Worm (Caenorhabditis elegans): ENCODE results near the gene R04E5.9.

The R04E5.9 gene

ce11 chrX:8800983-8801382 is 10.0 kb downstream of the R04E5.9 start:
- TF ChIP-seq skn-1 (tag; optimal IDR thresholded peaks at IDR 0.05) (no peak), nhr-77 (tag; optimal IDR thresholded peaks at IDR 0.05) (no peak), elt-1 (tag; optimal IDR thresholded peaks at IDR 0.05) (no peak), F13H6.1 (tag; optimal IDR thresholded peaks at IDR 0.05) (no peak), nhr-129 (tag; optimal IDR thresholded peaks at IDR 0.05) (no peak), mdl-1 (tag; optimal IDR thresholded peaks at IDR 0.05) (peak in 1 of 2 experiments; percentile 7), nhr-6 (tag; optimal IDR thresholded peaks at IDR 0.05) (no peak), fos-1 (tag; optimal IDR thresholded peaks at IDR 0.05) (no peak), lsy-2 (tag; optimal IDR thresholded peaks at IDR 0.05) (peak in 1 of 2 experiments; percentile 40), C34F6.9 (tag; optimal IDR thresholded peaks at IDR 0.05) (peak; percentile 20), egl-27 (tag; optimal IDR thresholded peaks at IDR 0.05) (peak; percentile 32), nhr-23 (tag; optimal IDR thresholded peaks at IDR 0.05) (no peak), ceh-16 (tag; optimal IDR thresholded peaks at IDR 0.05) (no peak), lin-13 (GFP tag; optimal IDR thresholded peaks at IDR 0.05) (no peak), ztf-1 (GFP tag; conservative IDR thresholded peaks at IDR 0.05) (no peak), ama-1 (optimal IDR thresholded peaks at IDR 0.05) (no peak), sma-9 (GFP tag; optimal IDR thresholded peaks at IDR 0.05) (peak; percentile 46), sma-9 (tag; optimal IDR thresholded peaks at IDR 0.05) (no peak), nhr-237 (tag; optimal IDR thresholded peaks at IDR 0.05) (no peak), ztf-4 (tag; optimal IDR thresholded peaks at IDR 0.05) (no peak), mbf-1 (tag; optimal IDR thresholded peaks at IDR 0.05) (no peak), peb-1 (tag; optimal IDR thresholded peaks at IDR 0.05) (no peak), ZK546.5 (tag; optimal IDR thresholded peaks at IDR 0.05) (no peak), nhr-21 (tag; optimal IDR thresholded peaks at IDR 0.05) (no peak), snpc-4 (tag; optimal IDR thresholded peaks at IDR 0.05) (no peak), ztf-11 (tag; optimal IDR thresholded peaks at IDR 0.05) (no peak)

- TF ChIP-seq snpc-4 (tag; optimal IDR thresholded peaks at IDR 0.05) = no peak
- no peak for TF ChIP-seq egl-27 (tag; optimal IDR thresholded peaks at IDR 0.05)
- no peak for TF ChIP-seq ztf-11 (tag; optimal IDR thresholded peaks at IDR 0.05)
- TF ChIP-seq elt-3 (tag; optimal IDR thresholded peaks at IDR 0.05) = no peak
- no peak for TF ChIP-seq skn-1 (tag; optimal IDR thresholded peaks at IDR 0.05)
- no peak for TF ChIP-seq nhr-6 (tag; optimal IDR thresholded peaks at IDR 0.05)
- TF ChIP-seq nhr-23 (tag; optimal IDR thresholded peaks at IDR 0.05) = no peak
- no peak for TF ChIP-seq C34F6.9 (tag; optimal IDR thresholded peaks at IDR 0.05)
- TF ChIP-seq ceh-16 (tag; optimal IDR thresholded peaks at IDR 0.05) = no peak
- TF ChIP-seq unc-55 (GFP tag; optimal IDR thresholded peaks at IDR 0.05) = no peak
- TF ChIP-seq mdl-1 (tag; optimal IDR thresholded peaks at IDR 0.05) = no peak
- TF ChIP-seq nhr-129 (tag; optimal IDR thresholded peaks at IDR 0.05) = no peak
- no peak for TF ChIP-seq lin-39 (tag; optimal IDR thresholded peaks at IDR 0.05)
- TF ChIP-seq nhr-11 (tag; optimal IDR thresholded peaks at IDR 0.05) = no peak
- no peak for TF ChIP-seq ztf-1 (GFP tag; conservative IDR thresholded peaks at IDR 0.05)
- TF ChIP-seq nhr-25 (tag; optimal IDR thresholded peaks at IDR 0.05) = no peak
- no peak for TF ChIP-seq crh-2 (tag; optimal IDR thresholded peaks at IDR 0.05)
Measured at ce11 chrX:8800355-8800754, 10.6 kb downstream of the R04E5.9 start.

ce11 chrX:8799925-8800324 is 11.0 kb downstream of the R04E5.9 start:
- TF ChIP-seq nhr-25 (tag; optimal IDR thresholded peaks at IDR 0.05) (no peak), blmp-1 (tag; optimal IDR thresholded peaks at IDR 0.05; ENCODE audit: insufficient read depth) (no peak), lin-39 (tag; optimal IDR thresholded peaks at IDR 0.05) (no peak), nhr-237 (tag; optimal IDR thresholded peaks at IDR 0.05) (no peak), R02D3.7 (tag; optimal IDR thresholded peaks at IDR 0.05) (no peak), egl-27 (tag; optimal IDR thresholded peaks at IDR 0.05) (no peak), gmeb-1 (tag; optimal IDR thresholded peaks at IDR 0.05) (no peak), mab-5 (tag; optimal IDR thresholded peaks at IDR 0.05) (no peak), zag-1 (tag; optimal IDR thresholded peaks at IDR 0.05) (no peak), nhr-23 (tag; optimal IDR thresholded peaks at IDR 0.05) (no peak), sma-9 (GFP tag; optimal IDR thresholded peaks at IDR 0.05) (no peak), sma-9 (tag; optimal IDR thresholded peaks at IDR 0.05) (no peak)

DNA sequence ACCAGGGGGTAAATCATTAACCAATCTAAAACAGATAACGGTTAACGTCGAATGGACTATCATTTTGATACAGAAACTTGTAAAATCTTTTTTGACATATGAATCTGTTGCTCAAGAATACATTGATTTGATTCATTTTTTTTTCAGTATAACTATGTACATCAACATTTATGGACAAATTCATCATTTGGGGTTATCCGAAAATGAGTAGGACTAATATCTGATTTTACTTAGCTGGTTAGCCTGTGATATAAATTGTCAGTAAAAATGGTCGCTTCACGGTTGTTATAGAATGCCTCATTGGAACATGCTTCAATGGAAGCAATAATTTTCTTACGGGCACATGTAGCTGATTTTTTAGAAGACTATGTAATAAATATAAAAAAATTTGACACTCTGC is 13.3 kb downstream of the R04E5.9 start:
- TF ChIP-seq nhr-23 (tag; optimal IDR thresholded peaks at IDR 0.05) = no peak
- TF ChIP-seq unc-39 (tag; optimal IDR thresholded peaks at IDR 0.05) = no peak
- TF ChIP-seq ama-1 (optimal IDR thresholded peaks at IDR 0.05) = no peak
- no peak for TF ChIP-seq F13H6.1 (tag; optimal IDR thresholded peaks at IDR 0.05)
- TF ChIP-seq gmeb-1 (tag; optimal IDR thresholded peaks at IDR 0.05) = no peak
- TF ChIP-seq blmp-1 (tag; optimal IDR thresholded peaks at IDR 0.05; ENCODE audit: insufficient read depth) = no peak
- no peak for TF ChIP-seq nhr-237 (tag; optimal IDR thresholded peaks at IDR 0.05)
- TF ChIP-seq ZK546.5 (tag; optimal IDR thresholded peaks at IDR 0.05) = no peak
- TF ChIP-seq nhr-21 (tag; optimal IDR thresholded peaks at IDR 0.05) = no peak
- no peak for TF ChIP-seq lsy-2 (tag; optimal IDR thresholded peaks at IDR 0.05)
- no peak for TF ChIP-seq aly-2 (tag; optimal IDR thresholded peaks at IDR 0.05)
- no peak for TF ChIP-seq R02D3.7 (tag; optimal IDR thresholded peaks at IDR 0.05)

All from whole organism, L2 larva.